Worm (Caenorhabditis elegans): Measurements from ENCODE around the gene nhr-130.

ce11 chrV:512420-512819 lies 29.3 kb upstream of the nhr-130 start, which contains the start of gene srh-37:
- no peak for TF ChIP-seq ama-1 (optimal IDR thresholded peaks at IDR 0.05)
- no peak for TF ChIP-seq B0310.2 (tag; optimal IDR thresholded peaks at IDR 0.05)

Data from whole organism, early embryonic.